Fruit fly (Drosophila melanogaster) whole organism, prepupa: Measurements from ENCODE around the gene dod.

Experiments
- CG10631 ChIP-seq: fragments of 200-800 bp; sonication (Bioruptor generic); optimal IDR thresholded peaks from 2 replicates; lab custom pipeline; 2016; ENCODE audit warnings: missing biosample characterization, missing genetic modification characterization
- CG11762 ChIP-seq: fragments of 200-800 bp; sonication (Bioruptor generic); optimal IDR thresholded peaks from 3 replicates; lab custom pipeline; 2016; ENCODE audit warnings: missing biosample characterization, missing genetic modification characterization; ENCODE audit not compliant: insufficient read depth
- CG16779 ChIP-seq: fragments of 200-800 bp; sonication (Bioruptor generic); optimal IDR thresholded peaks from 3 replicates; lab custom pipeline; 2017; ENCODE audit warnings: missing biosample characterization, mild to moderate bottlenecking, missing genetic modification characterization
- CG6854 ChIP-seq: fragments of 200-800 bp; sonication (Bioruptor generic); optimal IDR thresholded peaks from 2 replicates; lab custom pipeline; 2017; ENCODE audit warnings: missing biosample characterization, mild to moderate bottlenecking, missing genetic modification characterization
- Eip75B ChIP-seq: fragments of 200-800 bp; sonication (Bioruptor generic); optimal IDR thresholded peaks from 3 replicates; lab custom pipeline; 2016; ENCODE audit warnings: missing biosample characterization, missing genetic modification characterization
- Eip93F ChIP-seq: fragments of 200-800 bp; sonication (Bioruptor generic); optimal IDR thresholded peaks from 2 replicates; lab custom pipeline; 2016; ENCODE audit warnings: missing biosample characterization, mild to moderate bottlenecking, missing genetic modification characterization
- Ets96B ChIP-seq: fragments of 200-800 bp; optimal IDR thresholded peaks from 2 replicates; lab custom pipeline; 2019; ENCODE audit warnings: missing biosample characterization, mild to moderate bottlenecking, missing genetic modification characterization, moderate library complexity
- Met ChIP-seq: fragments of 200-800 bp; sonication (Bioruptor generic); optimal IDR thresholded peaks from 3 replicates; lab custom pipeline; 2016; ENCODE audit warnings: missing biosample characterization, missing genetic modification characterization
- lz ChIP-seq: fragments of 200-800 bp; sonication (Bioruptor generic); optimal IDR thresholded peaks from 3 replicates; lab custom pipeline; 2016; ENCODE audit warnings: missing biosample characterization, missing genetic modification characterization
- spab ChIP-seq: fragments of 200-800 bp; sonication (Bioruptor generic); optimal IDR thresholded peaks from 2 replicates; lab custom pipeline; 2017; ENCODE audit warnings: missing biosample characterization, mild to moderate bottlenecking, missing genetic modification characterization, missing genetic modification reagents

dm6 chrX:21369149-21369988 is 24.2 kb downstream of the dod start:
- TF ChIP-seq Eip93F (no peak), CG16779 (tag; lab: Kevin White, UChicago) (peak; percentile 28), CG10631 (peak; percentile 29), spab (GFP tag; lab: Kevin White, UChicago) (no peak), Ets96B (no peak), CG6854 (GFP tag; lab: Kevin White, UChicago) (no peak), CG11762 (no peak), Eip75B (GFP tag; lab: Kevin White, UChicago) (peak; percentile 20), lz (GFP tag; lab: Kevin White, UChicago) (no peak), Met (GFP tag; lab: Kevin White, UChicago) (peak; percentile 25)
